Fruit fly (Drosophila melanogaster) whole organism, embryonic: Measurements from ENCODE around the gene Ugt303B3.

Source experiments
- Antp ChIP-seq: fragments of 200-800 bp; sonication (Bioruptor generic); optimal IDR thresholded peaks from 3 replicates; lab custom pipeline; 2016; ENCODE audit warnings: missing biosample characterization, missing genetic modification characterization
- B-H1 ChIP-seq: fragments of 200-800 bp; sonication (Bioruptor generic); IDR thresholded peaks from 3 replicates; pipeline ENCODE4 v1.3.6; 2022; ENCODE audit warnings: missing biosample characterization, missing genetic modification characterization
- Blimp-1 ChIP-seq: fragments of 200-800 bp; sonication (Bioruptor generic); optimal IDR thresholded peaks from 3 replicates; lab custom pipeline; 2018; ENCODE audit warnings: missing biosample characterization, missing genetic modification characterization, mild to moderate bottlenecking, moderate library complexity, missing genetic modification reagents
- CG10366 ChIP-seq: fragments of 200-800 bp; sonication (Bioruptor generic); IDR thresholded peaks from 2 replicates; pipeline ENCODE4 v1.3.6; 2022; ENCODE audit warnings: missing biosample characterization, missing genetic modification characterization
- CG14050 ChIP-seq: fragments of 200-800 bp; sonication (Bioruptor generic); IDR thresholded peaks from 3 replicates; pipeline ENCODE4 v1.3.6; 2022; ENCODE audit warnings: missing biosample characterization, missing genetic modification characterization
- CG14965 ChIP-seq: fragments of 200-800 bp; sonication (Bioruptor generic); optimal IDR thresholded peaks from 2 replicates; lab custom pipeline; 2016; ENCODE audit warnings: missing biosample characterization, missing genetic modification characterization, borderline replicate concordance
- CG15269 ChIP-seq: fragments of 200-800 bp; sonication (Bioruptor generic); optimal IDR thresholded peaks from 2 replicates; lab custom pipeline; 2018; ENCODE audit warnings: missing biosample characterization, mild to moderate bottlenecking, missing genetic modification characterization, moderate library complexity
- CG18619 ChIP-seq: fragments of 200-800 bp; sonication (Bioruptor generic); optimal IDR thresholded peaks from 3 replicates; lab custom pipeline; 2017; ENCODE audit warnings: missing biosample characterization, mild to moderate bottlenecking, missing genetic modification characterization
- CG2202 ChIP-seq: fragments of 200-800 bp; sonication (Bioruptor generic); optimal IDR thresholded peaks from 2 replicates; lab custom pipeline; 2018; ENCODE audit warnings: missing biosample characterization, mild to moderate bottlenecking, missing genetic modification characterization
- CG31441 ChIP-seq: fragments of 200-800 bp; sonication (Bioruptor generic); IDR thresholded peaks from 2 replicates; pipeline ENCODE4 v1.3.6; 2022; ENCODE audit warnings: missing biosample characterization, missing genetic modification characterization
- CG32767 ChIP-seq: fragments of 200-800 bp; sonication (Bioruptor generic); IDR thresholded peaks from 2 replicates; pipeline ENCODE4 v1.3.6; 2022; ENCODE audit warnings: missing biosample characterization, missing genetic modification characterization
- CG3847 ChIP-seq: fragments of 200-800 bp; sonication (Bioruptor generic); IDR thresholded peaks from 2 replicates; pipeline ENCODE4 v1.3.6; 2022; ENCODE audit warnings: missing biosample characterization, missing genetic modification characterization
- CG4854 ChIP-seq: fragments of 200-800 bp; sonication (Bioruptor generic); optimal IDR thresholded peaks from 2 replicates; lab custom pipeline; 2016; ENCODE audit warnings: missing biosample characterization, missing genetic modification characterization, inconsistent platforms
- CG7839 ChIP-seq: fragments of 200-800 bp; sonication (Bioruptor generic); optimal IDR thresholded peaks from 3 replicates; lab custom pipeline; 2018; ENCODE audit warnings: missing biosample characterization, mild to moderate bottlenecking, missing genetic modification characterization, moderate library complexity
- CG8089 ChIP-seq: fragments of 200-800 bp; sonication (Bioruptor generic); optimal IDR thresholded peaks from 3 replicates; lab custom pipeline; 2016; ENCODE audit warnings: missing biosample characterization, missing genetic modification characterization
- CG9437 ChIP-seq: fragments of 200-800 bp; sonication (Bioruptor generic); optimal IDR thresholded peaks from 2 replicates; lab custom pipeline; 2018; ENCODE audit warnings: missing biosample characterization, mild to moderate bottlenecking, missing genetic modification characterization
- CoRest ChIP-seq: fragments of 200-800 bp; sonication (Bioruptor generic); optimal IDR thresholded peaks from 3 replicates; lab custom pipeline; 2018; ENCODE audit warnings: missing biosample characterization, mild to moderate bottlenecking, missing genetic modification characterization, moderate library complexity
- D19A ChIP-seq: fragments of 200-800 bp; optimal IDR thresholded peaks from 3 replicates; lab custom pipeline; 2019; ENCODE audit warnings: missing biosample characterization, mild to moderate bottlenecking, missing genetic modification characterization, moderate library complexity
- Ets65A ChIP-seq: fragments of 200-800 bp; sonication (Bioruptor generic); peaks from one replicate; lab custom pipeline; 2016; ENCODE audit warnings: missing biosample characterization, missing genetic modification characterization
- HLH4C ChIP-seq: fragments of 200-800 bp; sonication (Bioruptor generic); IDR thresholded peaks from 3 replicates; pipeline ENCODE4 v1.3.6; 2022; ENCODE audit warnings: missing biosample characterization, missing genetic modification characterization; ENCODE audit not compliant: partially characterized antibody
- Hr78 ChIP-seq, 2 experiments: fragments of 200-800 bp in 1 of 2; fragments of >200 bp in 1 of 2; sonication (Bioruptor generic) in 1 of 2; optimal IDR thresholded peaks; 2 replicates each; lab custom pipeline; 2017 to 2019; ENCODE audit warnings: missing biosample characterization in 2 of 2, missing genetic modification characterization in 2 of 2, mild to moderate bottlenecking in 1 of 2, moderate library complexity in 1 of 2
- Max ChIP-seq: fragments of 200-800 bp; sonication (Bioruptor generic); optimal IDR thresholded peaks from 2 replicates; lab custom pipeline; 2016; ENCODE audit warnings: missing biosample characterization, mild to moderate bottlenecking, missing genetic modification characterization
- PHDP ChIP-seq: fragments of 200-800 bp; sonication (Bioruptor generic); optimal IDR thresholded peaks from 3 replicates; lab custom pipeline; 2018; ENCODE audit warnings: missing biosample characterization, mild to moderate bottlenecking, missing genetic modification characterization, moderate library complexity
- Ptx1 ChIP-seq: fragments of 200-800 bp; sonication (Bioruptor generic); IDR thresholded peaks from 2 replicates; pipeline ENCODE4 v1.3.6; 2022; ENCODE audit warnings: missing biosample characterization, missing genetic modification characterization
- Sox102F ChIP-seq: fragments of 200-800 bp; sonication (Bioruptor generic); optimal IDR thresholded peaks from 2 replicates; lab custom pipeline; 2018; ENCODE audit warnings: missing biosample characterization, mild to moderate bottlenecking, missing genetic modification characterization, moderate library complexity
- Ssrp ChIP-seq: fragments of 200-800 bp; sonication (Bioruptor generic); optimal IDR thresholded peaks from 2 replicates; lab custom pipeline; 2018; ENCODE audit warnings: missing biosample characterization, mild to moderate bottlenecking, missing genetic modification characterization, moderate library complexity
- ase ChIP-seq: fragments of 200-800 bp; sonication (Bioruptor generic); IDR thresholded peaks from 3 replicates; pipeline ENCODE4 v1.3.6; 2022; ENCODE audit warnings: missing biosample characterization, missing genetic modification characterization
- bab2 ChIP-seq: fragments of 200-800 bp; sonication (Bioruptor generic); optimal IDR thresholded peaks from 2 replicates; lab custom pipeline; 2016; ENCODE audit warnings: missing biosample characterization, missing genetic modification characterization
- chm ChIP-seq: fragments of 200-800 bp; sonication (Bioruptor generic); IDR thresholded peaks from 2 replicates; pipeline ENCODE4 v1.3.6; 2022; ENCODE audit warnings: missing biosample characterization, missing genetic modification characterization
- corto ChIP-seq: fragments of 200-800 bp; sonication (Bioruptor generic); optimal IDR thresholded peaks from 2 replicates; lab custom pipeline; 2016; ENCODE audit warnings: missing biosample characterization, mild to moderate bottlenecking, missing genetic modification characterization, moderate library complexity
- cwo ChIP-seq: fragments of 200-800 bp; sonication (Bioruptor generic); optimal IDR thresholded peaks from 3 replicates; lab custom pipeline; 2017; ENCODE audit warnings: missing biosample characterization, missing genetic modification characterization, mild to moderate bottlenecking, moderate library complexity, missing genetic modification reagents
- dmrt11E ChIP-seq: fragments of 200-800 bp; sonication (Bioruptor generic); optimal IDR thresholded peaks from 3 replicates; lab custom pipeline; 2018; ENCODE audit warnings: missing biosample characterization, mild to moderate bottlenecking, missing genetic modification characterization, moderate library complexity
- dmrt99B ChIP-seq: fragments of 200-800 bp; sonication (Bioruptor generic); optimal IDR thresholded peaks from 2 replicates; lab custom pipeline; 2018; ENCODE audit warnings: missing biosample characterization, mild to moderate bottlenecking, missing genetic modification characterization, moderate library complexity
- emc ChIP-seq: fragments of 200-800 bp; sonication (Bioruptor generic); optimal IDR thresholded peaks from 2 replicates; lab custom pipeline; 2016; ENCODE audit warnings: missing biosample characterization, missing genetic modification characterization
- ems ChIP-seq: fragments of 200-800 bp; sonication (Bioruptor generic); optimal IDR thresholded peaks from 3 replicates; lab custom pipeline; 2016; ENCODE audit warnings: missing biosample characterization, missing genetic modification characterization
- gcm ChIP-seq: fragments of 200-800 bp; sonication (Bioruptor generic); optimal IDR thresholded peaks from 2 replicates; lab custom pipeline; 2019; ENCODE audit warnings: missing biosample characterization, mild to moderate bottlenecking, missing genetic modification characterization, moderate library complexity
- ind ChIP-seq: fragments of 200-800 bp; sonication (Bioruptor generic); optimal IDR thresholded peaks from 3 replicates; lab custom pipeline; 2016; ENCODE audit warnings: missing biosample characterization, missing genetic modification characterization
- inv ChIP-seq: fragments of 200-800 bp; sonication (Bioruptor generic); IDR thresholded peaks from 2 replicates; pipeline ENCODE4 v1.3.6; 2022; ENCODE audit warnings: missing biosample characterization, missing genetic modification characterization; ENCODE audit not compliant: partially characterized antibody
- odd ChIP-seq: fragments of 200-800 bp; sonication (Bioruptor generic); optimal IDR thresholded peaks from 2 replicates; lab custom pipeline; 2017; ENCODE audit warnings: missing biosample characterization, mild to moderate bottlenecking, missing genetic modification characterization
- row ChIP-seq: fragments of 200-800 bp; sonication (Bioruptor generic); IDR thresholded peaks from 3 replicates; pipeline ENCODE4 v1.3.6; 2022; ENCODE audit warnings: missing biosample characterization, missing genetic modification characterization
- sd ChIP-seq: fragments of 200-800 bp; sonication (Bioruptor generic); optimal IDR thresholded peaks from 3 replicates; lab custom pipeline; 2018; ENCODE audit warnings: missing biosample characterization, mild to moderate bottlenecking, missing genetic modification characterization, moderate library complexity
- shn ChIP-seq: fragments of 200-800 bp; sonication (Bioruptor generic); optimal IDR thresholded peaks from 3 replicates; lab custom pipeline; 2016; ENCODE audit warnings: missing biosample characterization, missing genetic modification characterization
- toy ChIP-seq: fragments of 200-800 bp; sonication (Bioruptor generic); IDR thresholded peaks from 2 replicates; pipeline ENCODE4 v1.3.6; 2022; ENCODE audit warnings: missing biosample characterization, missing genetic modification characterization
- zfh1 ChIP-seq: fragments of 200-800 bp; sonication (Bioruptor generic); IDR thresholded peaks from 3 replicates; pipeline ENCODE4 v1.3.6; 2022; ENCODE audit warnings: missing biosample characterization, missing genetic modification characterization

Gene Ugt303B3

DNA sequence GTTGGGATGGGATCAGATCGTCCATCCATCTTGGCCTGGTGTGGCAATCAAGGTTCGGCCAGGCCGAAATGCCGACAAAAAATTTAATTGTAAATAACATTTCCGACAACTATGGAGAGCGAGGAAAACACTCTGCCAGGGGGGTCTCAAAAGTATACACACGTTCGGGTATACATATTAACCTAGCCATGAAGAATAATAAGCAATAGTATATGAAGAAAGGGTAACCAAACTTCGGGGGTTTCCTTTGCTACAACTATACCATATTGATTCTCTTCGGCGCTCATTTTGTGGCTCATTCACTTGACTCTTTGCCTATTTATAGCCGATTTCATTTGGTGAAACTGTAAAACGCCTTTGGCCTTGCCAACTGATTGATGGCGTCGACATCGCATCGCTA is 37.3 kb downstream of the Ugt303B3 start:
- TF ChIP-seq D19A (peak; percentile 81), row (GFP tag; lab: Robert Waterston, UW) (peak; percentile 43; the same call in 1 of the 3 replicates), CG14050 (GFP tag; lab: Robert Waterston, UW) (no peak), ind (GFP tag; lab: Kevin White, UChicago) (no peak)

DNA sequence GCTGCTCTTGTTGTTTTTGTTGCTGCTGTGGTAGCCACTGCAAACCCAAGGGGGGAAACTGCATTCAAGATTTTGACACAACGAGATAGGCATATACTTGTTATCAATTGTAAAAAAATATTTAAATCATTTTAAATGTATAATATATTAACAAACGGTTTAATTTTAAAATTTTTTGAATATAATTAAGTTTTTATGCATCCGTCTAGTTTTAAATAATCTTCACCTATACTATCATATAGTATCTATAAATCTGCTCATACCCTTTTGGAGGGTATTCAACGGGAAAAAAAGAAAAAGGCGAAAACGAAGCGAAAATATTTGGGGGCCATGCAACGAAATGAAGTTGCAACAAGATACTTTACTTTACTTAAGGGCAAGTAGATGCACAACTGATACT is 38.1 kb downstream of the Ugt303B3 start:
- TF ChIP-seq shn (GFP tag; lab: Kevin White, UChicago) (no peak), CG18619 (GFP tag; lab: Kevin White, UChicago) (no peak), gcm (GFP tag; lab: Kevin White, UChicago) (no peak), chm (GFP tag; lab: Robert Waterston, UW) (no peak), CG8089 (GFP tag; lab: Kevin White, UChicago) (no peak), emc (no peak), CG15269 (tag; lab: Kevin White, UChicago) (no peak), bab2 (GFP tag; lab: Kevin White, UChicago) (no peak), CG14965 (GFP tag; lab: Kevin White, UChicago) (no peak), ase (GFP tag; lab: Robert Waterston, UW) (no peak), ems (GFP tag; lab: Kevin White, UChicago) (no peak)

DNA sequence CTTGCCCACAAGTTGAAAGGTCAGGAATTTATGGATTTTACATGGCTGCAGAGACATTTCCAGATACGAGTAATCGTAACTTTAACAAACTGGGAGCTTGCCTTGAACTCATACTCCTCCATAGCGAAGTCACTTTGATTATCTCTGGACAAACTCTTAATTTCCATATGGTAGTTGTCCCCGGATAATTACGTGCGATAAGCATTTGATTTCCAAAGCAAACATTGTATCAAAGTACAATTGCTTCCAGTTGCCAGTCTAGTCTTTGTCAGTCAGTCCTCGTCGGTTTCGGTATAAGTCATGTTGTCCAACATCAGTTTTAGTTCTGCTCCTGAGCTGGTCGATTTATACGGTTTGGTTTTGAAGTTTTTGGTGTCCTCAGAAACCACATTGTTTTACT is 47.4 kb downstream of the Ugt303B3 start, which contains the start of gene Ir94h:
Ir94h (plus strand) TSS at position 301 of the 400 bp plus-strand sequence.
- TF ChIP-seq CG2202, result no peak
- no peak for TF ChIP-seq CoRest (tag; lab: Kevin White, UChicago)
- no peak for TF ChIP-seq CG10366 (GFP tag; lab: Robert Waterston, UW)
- no peak for TF ChIP-seq ind (GFP tag; lab: Kevin White, UChicago)
- TF ChIP-seq PHDP, result no peak

DNA sequence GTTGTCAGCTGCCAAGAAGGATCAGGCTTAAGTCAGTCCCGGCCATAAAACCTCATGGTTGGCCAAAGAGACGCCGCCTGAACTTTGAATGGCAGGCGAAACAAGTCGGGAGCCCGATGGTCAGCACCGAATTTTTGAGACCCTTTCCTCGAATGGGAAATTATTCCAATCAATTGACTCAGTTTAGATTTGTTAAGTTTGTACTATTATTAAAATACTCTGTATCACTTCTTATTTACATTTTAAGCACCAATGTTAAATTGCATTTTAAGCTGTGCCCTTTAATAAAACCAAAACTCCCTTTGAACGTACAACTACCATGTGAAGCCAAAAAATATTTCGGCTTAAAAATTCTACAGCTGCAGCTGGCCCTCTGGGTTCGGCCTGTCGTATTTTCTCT is 47.8 kb downstream of the Ugt303B3 start:
- TF ChIP-seq toy (GFP tag; lab: Robert Waterston, UW) (no peak), D19A (peak; percentile 61), HLH4C (no peak), Sox102F (peak; percentile 3), dmrt99B (tag; lab: Kevin White, UChicago) (peak; percentile 17), corto (GFP tag; lab: Kevin White, UChicago) (peak; percentile 13), B-H1 (GFP tag; lab: Robert Waterston, UW) (no peak), Hr78 (GFP tag; optimal IDR thresholded peaks at IDR 0.05; lab: Kevin White, UChicago) (peak in 1 of 2 experiments; percentile 35), Ssrp (tag; lab: Kevin White, UChicago) (no peak), CG31441 (GFP tag; lab: Robert Waterston, UW) (0 out of 2 replicates have a peak, but pooled peaks have one; percentile 10), CG3847 (GFP tag; lab: Robert Waterston, UW) (no peak), Ets65A (GFP tag; lab: Kevin White, UChicago) (peak; percentile 77), Ptx1 (GFP tag; lab: Robert Waterston, UW) (0 out of 2 replicates have a peak, but pooled peaks have one; percentile 19), zfh1 (GFP tag; lab: Robert Waterston, UW) (0 out of 3 replicates have a peak, but pooled peaks have one; percentile 10), Blimp-1 (GFP tag; lab: Kevin White, UChicago) (peak; percentile 1)

DNA sequence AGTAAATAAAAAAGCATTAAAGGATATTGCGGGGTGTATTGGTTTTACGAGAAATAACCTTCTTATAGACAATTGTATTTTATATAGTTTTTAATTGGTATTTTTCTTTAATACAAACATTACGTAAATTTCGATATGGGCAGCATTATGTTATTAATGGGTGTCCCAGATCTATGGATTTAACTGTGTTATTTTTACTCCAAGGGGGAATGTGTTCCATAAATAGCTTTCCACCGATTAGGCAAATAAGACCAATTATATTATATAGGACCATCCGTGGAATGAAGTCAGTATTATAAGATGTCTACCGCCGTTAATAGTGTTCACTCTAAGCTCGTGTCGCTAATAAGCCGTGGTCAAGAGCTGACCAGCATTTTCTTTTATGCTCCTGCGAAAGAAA is 51.0 kb downstream of the Ugt303B3 start, which contains the start of gene Ir94g:
Ir94g (plus strand) TSS at position 301 of the 400 bp plus-strand sequence.
- TF ChIP-seq CG32767 (GFP tag; lab: Robert Waterston, UW) (no peak), inv (GFP tag; lab: Robert Waterston, UW) (no peak), CG9437 (GFP tag; lab: Kevin White, UChicago) (no peak), odd (GFP tag; lab: Kevin White, UChicago) (no peak), CG4854 (GFP tag; lab: Kevin White, UChicago) (no peak), HLH4C (no peak), CG7839 (tag; lab: Kevin White, UChicago) (no peak), Max (GFP tag; lab: Kevin White, UChicago) (no peak), sd (no peak), dmrt11E (tag; lab: Kevin White, UChicago) (no peak), Antp (GFP tag; lab: Kevin White, UChicago) (no peak), cwo (no peak)
